Worm (Caenorhabditis elegans) whole organism, young adult: ENCODE measurements around the gene Y53F4B.7.

Experiments used
- B0336.3 ChIP-seq: fragments of 200-800 bp; sonication (Bioruptor generic); IDR thresholded peaks from 2 replicates; pipeline ENCODE4 v1.3.6; 2022; ENCODE audit warnings: missing genetic modification characterization, missing compliant biosample characterization
- C17E4.6 ChIP-seq: fragments of 200-800 bp; sonication (Bioruptor generic); IDR thresholded peaks from 2 replicates; pipeline ENCODE4 v1.3.6; 2022; ENCODE audit warnings: missing genetic modification reagents, missing genetic modification characterization, missing compliant biosample characterization
- D2030.7 ChIP-seq: fragments of 200-800 bp; sonication (Bioruptor generic); IDR thresholded peaks from 2 replicates; pipeline ENCODE4 v1.3.6; 2022; ENCODE audit warnings: missing genetic modification reagents, missing genetic modification characterization, missing compliant biosample characterization
- F22D6.2 ChIP-seq: sonication (generic microtip); optimal IDR thresholded peaks from 2 replicates; lab custom pipeline; 2016; ENCODE audit warnings: mild to moderate bottlenecking, missing genetic modification characterization, missing compliant biosample characterization
- F49E8.2 ChIP-seq: sonication (generic microtip); optimal IDR thresholded peaks from 3 replicates; lab custom pipeline; 2017; ENCODE audit warnings: missing genetic modification characterization, mild to moderate bottlenecking, missing compliant biosample characterization, antibody characterized with exemption, moderate library complexity; ENCODE audit not compliant: insufficient read depth
- T07F8.4 ChIP-seq: sonication (generic microtip); optimal IDR thresholded peaks from 2 replicates; lab custom pipeline; 2016; ENCODE audit warnings: mild to moderate bottlenecking, missing genetic modification characterization, moderate library complexity, missing compliant biosample characterization
- T26A5.8 ChIP-seq: sonication (generic microtip); optimal IDR thresholded peaks from 2 replicates; lab custom pipeline; 2016; ENCODE audit warnings: missing genetic modification characterization, missing compliant biosample characterization
- Y56A3A.18 ChIP-seq: fragments of 200-800 bp; sonication (Bioruptor generic); IDR thresholded peaks from 2 replicates; pipeline ENCODE4 v1.3.6; 2022; ENCODE audit warnings: missing genetic modification reagents, missing genetic modification characterization, missing compliant biosample characterization
- Y79H2A.3 ChIP-seq: fragments of 200-800 bp; sonication (Bioruptor generic); conservative IDR thresholded peaks from 2 replicates; pipeline ENCODE4 v1.3.6; 2022; ENCODE audit warnings: missing genetic modification reagents, missing genetic modification characterization, missing compliant biosample characterization
- Y95B8A.8 ChIP-seq: fragments of 200-800 bp; sonication (Bioruptor generic); IDR thresholded peaks from 2 replicates; pipeline ENCODE4 v1.3.6; 2022; ENCODE audit warnings: missing genetic modification reagents, missing genetic modification characterization, missing compliant biosample characterization
- ama-1 ChIP-seq, 3 experiments: fragments of 150-350 bp in 1 of 3; sonication (generic microtip) in 2 of 3; optimal IDR thresholded peaks; 2 replicates each; lab custom pipeline; 2014 to 2018; ENCODE audit warnings: missing biosample characterization in 2 of 3, missing genetic modification characterization in 2 of 3, missing genetic modification reagents in 2 of 3
- athp-1 ChIP-seq: sonication (generic microtip); optimal IDR thresholded peaks from 2 replicates; lab custom pipeline; 2017; ENCODE audit warnings: mild to moderate bottlenecking, missing genetic modification characterization, missing compliant biosample characterization
- attf-3 ChIP-seq: fragments of 200-800 bp; sonication (Bioruptor generic); conservative IDR thresholded peaks from 2 replicates; pipeline ENCODE4 v1.3.6; 2022; ENCODE audit warnings: missing genetic modification reagents, missing genetic modification characterization, missing compliant biosample characterization
- attf-5 ChIP-seq: fragments of 200-800 bp; sonication (Bioruptor generic); optimal IDR thresholded peaks from 2 replicates; lab custom pipeline; 2018; ENCODE audit warnings: mild to moderate bottlenecking, missing genetic modification characterization, missing compliant biosample characterization
- bed-1 ChIP-seq: fragments of 200-800 bp; sonication (Bioruptor generic); IDR thresholded peaks from 2 replicates; pipeline ENCODE4 v1.3.6; 2022; ENCODE audit warnings: missing genetic modification reagents, missing genetic modification characterization, missing compliant biosample characterization
- bed-2 ChIP-seq: fragments of 200-800 bp; sonication (Bioruptor generic); IDR thresholded peaks from 2 replicates; pipeline ENCODE4 v1.3.6; 2022; ENCODE audit warnings: missing genetic modification reagents, missing genetic modification characterization, missing compliant biosample characterization
- cebp-1 ChIP-seq, 2 experiments: fragments of 200-800 bp in 1 of 2; sonication (Bioruptor generic) in 1 of 2; sonication (generic microtip) in 1 of 2; IDR thresholded peaks in 1 of 2; optimal IDR thresholded peaks in 1 of 2; 2 replicates each; pipeline versions ENCODE4 v1.3.6 to Lab custom; 2017 to 2022; ENCODE audit warnings: missing compliant biosample characterization in 2 of 2, missing genetic modification characterization in 2 of 2, mild to moderate bottlenecking in 1 of 2, missing genetic modification reagents in 1 of 2, moderate library complexity in 1 of 2
- ceh-27 ChIP-seq: fragments of 200-800 bp; sonication (Bioruptor generic); optimal IDR thresholded peaks from 2 replicates; lab custom pipeline; 2018; ENCODE audit warnings: mild to moderate bottlenecking, missing genetic modification characterization, moderate library complexity, missing compliant biosample characterization
- ceh-91 ChIP-seq: fragments of 200-800 bp; sonication (Bioruptor generic); IDR thresholded peaks from 2 replicates; pipeline ENCODE4 v1.3.6; 2022; ENCODE audit warnings: missing genetic modification reagents, missing genetic modification characterization, missing compliant biosample characterization
- efl-1 ChIP-seq: fragments of 150-350 bp; optimal IDR thresholded peaks from 2 replicates; lab custom pipeline; 2014; ENCODE audit warnings: missing biosample characterization, missing genetic modification reagents, missing genetic modification characterization
- egl-44 ChIP-seq: fragments of 200-800 bp; sonication (Bioruptor generic); IDR thresholded peaks from 2 replicates; pipeline ENCODE4 v1.3.6; 2022; ENCODE audit warnings: missing genetic modification reagents, missing genetic modification characterization, missing compliant biosample characterization
- hlh-12 ChIP-seq: sonication (generic microtip); optimal IDR thresholded peaks from 2 replicates; lab custom pipeline; 2016; ENCODE audit warnings: missing genetic modification characterization, missing compliant biosample characterization
- hlh-26 ChIP-seq: fragments of 200-800 bp; sonication (Bioruptor generic); conservative IDR thresholded peaks from 2 replicates; pipeline ENCODE4 v1.3.6; 2022; ENCODE audit warnings: missing genetic modification reagents, missing genetic modification characterization, missing compliant biosample characterization
- hmg-20 ChIP-seq: fragments of 200-800 bp; sonication (Bioruptor generic); IDR thresholded peaks from 2 replicates; pipeline ENCODE4 v1.3.6; 2022; ENCODE audit warnings: missing genetic modification reagents, missing genetic modification characterization, missing compliant biosample characterization
- hsf-1 ChIP-seq: fragments of 200-800 bp; sonication (Bioruptor generic); IDR thresholded peaks from 2 replicates; pipeline ENCODE4 v1.3.6; 2022; ENCODE audit warnings: missing genetic modification reagents, missing genetic modification characterization, missing compliant biosample characterization
- lag-1 ChIP-seq: fragments of 200-800 bp; sonication (Bioruptor generic); IDR thresholded peaks from 2 replicates; pipeline ENCODE4 v1.3.6; 2022; ENCODE audit warnings: missing genetic modification reagents, missing genetic modification characterization, missing compliant biosample characterization
- let-526 ChIP-seq: fragments of 200-800 bp; sonication (Bioruptor generic); IDR thresholded peaks from 2 replicates; pipeline ENCODE4 v1.3.6; 2022; ENCODE audit warnings: missing genetic modification reagents, missing genetic modification characterization, missing compliant biosample characterization
- let-607 ChIP-seq, 2 experiments: fragments of 200-800 bp in 1 of 2; sonication (Bioruptor generic) in 1 of 2; sonication (generic microtip) in 1 of 2; optimal IDR thresholded peaks; 2 replicates each; lab custom pipeline; 2016 to 2018; ENCODE audit warnings: mild to moderate bottlenecking in 2 of 2, missing compliant biosample characterization in 2 of 2, missing genetic modification characterization in 2 of 2, moderate library complexity in 2 of 2, missing genotype in 1 of 2
- lin-35 ChIP-seq, 3 experiments: fragments of 150-350 bp in 2 of 3; sonication (generic microtip) in 1 of 3; optimal IDR thresholded peaks; 2 replicates each; lab custom pipeline; 2014 to 2018; ENCODE audit warnings: missing biosample characterization in 3 of 3, missing genetic modification characterization in 3 of 3, missing genetic modification reagents in 3 of 3
- lin-40 ChIP-seq: sonication (generic microtip); optimal IDR thresholded peaks from 2 replicates; lab custom pipeline; 2016; ENCODE audit warnings: missing genetic modification characterization, mild to moderate bottlenecking, missing compliant biosample characterization, missing genotype, missing genetic modification reagents
- lsl-1 ChIP-seq: fragments of 200-800 bp; sonication (Bioruptor generic); optimal IDR thresholded peaks from 2 replicates; lab custom pipeline; 2018; ENCODE audit warnings: mild to moderate bottlenecking, missing genetic modification characterization, moderate library complexity, missing compliant biosample characterization
- madf-8 ChIP-seq: fragments of 200-800 bp; sonication (Bioruptor generic); conservative IDR thresholded peaks from 2 replicates; pipeline ENCODE4 v1.3.6; 2022; ENCODE audit warnings: missing genetic modification reagents, missing genetic modification characterization, missing compliant biosample characterization
- mcd-1 ChIP-seq: fragments of 200-800 bp; sonication (Bioruptor generic); IDR thresholded peaks from 2 replicates; pipeline ENCODE4 v1.3.6; 2022; ENCODE audit warnings: missing genetic modification reagents, missing genetic modification characterization, missing compliant biosample characterization
- mxl-1 ChIP-seq: sonication (generic microtip); optimal IDR thresholded peaks from 2 replicates; lab custom pipeline; 2016; ENCODE audit warnings: missing genetic modification characterization, missing compliant biosample characterization
- nfya-2 ChIP-seq: fragments of 200-800 bp; sonication (Bioruptor generic); IDR thresholded peaks from 2 replicates; pipeline ENCODE4 v1.3.6; 2022; ENCODE audit warnings: missing genetic modification reagents, missing genetic modification characterization, missing compliant biosample characterization
- nhr-80 ChIP-seq: sonication (generic microtip); optimal IDR thresholded peaks from 2 replicates; lab custom pipeline; 2016; ENCODE audit warnings: missing genetic modification characterization, missing compliant biosample characterization
- pha-4 ChIP-seq: fragments of 150-350 bp; sonication (generic microtip); optimal IDR thresholded peaks from 2 replicates; lab custom pipeline; 2014; ENCODE audit warnings: missing biosample characterization, missing genetic modification reagents, missing genetic modification characterization
- repo-1 ChIP-seq: sonication (generic microtip); optimal IDR thresholded peaks from 2 replicates; lab custom pipeline; 2017; ENCODE audit warnings: mild to moderate bottlenecking, missing genetic modification characterization, missing compliant biosample characterization
- snpc-1.3 ChIP-seq: sonication (generic microtip); optimal IDR thresholded peaks from 2 replicates; lab custom pipeline; 2017; ENCODE audit warnings: missing genetic modification characterization, mild to moderate bottlenecking, missing compliant biosample characterization, antibody characterized with exemption, moderate library complexity, missing genotype, missing genetic modification reagents; ENCODE audit not compliant: insufficient read depth
- snpc-4 ChIP-seq, 5 experiments: fragments of 150-350 bp in 1 of 5; sonication (generic microtip) in 4 of 5; optimal IDR thresholded peaks; 2 replicates each; lab custom pipeline; 2014 to 2018; ENCODE audit warnings: missing genetic modification characterization in 5 of 5, missing biosample characterization in 3 of 5, antibody characterized with exemption in 2 of 5, mild to moderate bottlenecking in 2 of 5, missing compliant biosample characterization in 2 of 5, missing genotype in 2 of 5, moderate library complexity in 2 of 5, missing genetic modification reagents in 1 of 5
- tbx-9 ChIP-seq: sonication (generic microtip); optimal IDR thresholded peaks from 2 replicates; lab custom pipeline; 2016; ENCODE audit warnings: borderline replicate concordance, missing genetic modification characterization, inconsistent platforms, missing compliant biosample characterization
- unc-62 ChIP-seq: fragments of 150-350 bp; optimal IDR thresholded peaks from 2 replicates; lab custom pipeline; 2014; ENCODE audit warnings: missing biosample characterization, missing genetic modification reagents, missing genetic modification characterization
- zfh-2 ChIP-seq: fragments of 200-800 bp; sonication (Bioruptor generic); conservative IDR thresholded peaks from 2 replicates; pipeline ENCODE4 v1.3.6; 2022; ENCODE audit warnings: missing genetic modification reagents, missing genetic modification characterization, missing compliant biosample characterization
- ztf-18 ChIP-seq: sonication (generic microtip); optimal IDR thresholded peaks from 2 replicates; lab custom pipeline; 2016; ENCODE audit warnings: missing genotype, mild to moderate bottlenecking, missing genetic modification characterization, missing compliant biosample characterization
- ztf-22 ChIP-seq: fragments of 200-800 bp; sonication (Bioruptor generic); optimal IDR thresholded peaks from 2 replicates; lab custom pipeline; 2018; ENCODE audit warnings: mild to moderate bottlenecking, missing genetic modification characterization, moderate library complexity, missing compliant biosample characterization

The Y53F4B.7 gene

ce11 chrII:15025599-15026164 is 33.0 kb downstream of the Y53F4B.7 start, which contains the start of gene cmtr-1 (continued):
- peak; percentile 74 for TF ChIP-seq madf-8 (GFP tag; lab: Robert Waterston, UW)
- no peak for TF ChIP-seq hlh-12 (tag; lab: Kevin White, UChicago)
- peak; percentile 37 for TF ChIP-seq ztf-22 (GFP tag; lab: Kevin White, UChicago)
- TF ChIP-seq Y56A3A.18 (GFP tag; lab: Robert Waterston, UW), result no peak; the same call in 1 of the 2 replicates
- no peak for TF ChIP-seq pha-4
- TF ChIP-seq hsf-1, result peak; percentile 87
- peak; percentile 94 for TF ChIP-seq ceh-27 (GFP tag; lab: Kevin White, UChicago)
- TF ChIP-seq mcd-1 (GFP tag; lab: Robert Waterston, UW), result peak; percentile 95
- TF ChIP-seq B0336.3 (GFP tag; lab: Robert Waterston, UW), result peak; percentile 97
- TF ChIP-seq attf-5, result peak; percentile 90
- peak; percentile 95 for TF ChIP-seq F49E8.2
- TF ChIP-seq tbx-9 (tag; lab: Kevin White, UChicago), result no peak
- peak; percentile 77 for TF ChIP-seq ama-1 (optimal IDR thresholded peaks at IDR 0.05; lab: Kevin White, UChicago)
- peak in 1 of 2 experiments; percentile 76 for TF ChIP-seq ama-1 (GFP tag; optimal IDR thresholded peaks at IDR 0.05; lab: Kevin White, UChicago)
- TF ChIP-seq hlh-26 (GFP tag; lab: Robert Waterston, UW), result no peak
- peak; percentile 44 for TF ChIP-seq T26A5.8 (tag; lab: Kevin White, UChicago)
- TF ChIP-seq mxl-1 (tag; lab: Kevin White, UChicago), result no peak
- TF ChIP-seq let-607 (tag; optimal IDR thresholded peaks at IDR 0.05; lab: Kevin White, UChicago), result peak; percentile 42 to 80
- no peak for TF ChIP-seq nfya-2
- peak; percentile 100 for TF ChIP-seq attf-3 (GFP tag; lab: Robert Waterston, UW)
- peak; percentile 97 for TF ChIP-seq repo-1 (tag; lab: Kevin White, UChicago)
- peak; percentile 64 for TF ChIP-seq T07F8.4 (tag; lab: Kevin White, UChicago)
- 0 out of 2 replicates have a peak, but pooled peaks have one; percentile 54 for TF ChIP-seq lag-1
- peak; percentile 74 for TF ChIP-seq F22D6.2 (tag; lab: Kevin White, UChicago)
- TF ChIP-seq bed-2 (GFP tag; lab: Robert Waterston, UW), result no peak
- TF ChIP-seq nhr-80 (tag; lab: Kevin White, UChicago), result peak; percentile 59
- TF ChIP-seq lsl-1 (GFP tag; lab: Kevin White, UChicago), result peak; percentile 85
- TF ChIP-seq egl-44 (GFP tag; lab: Robert Waterston, UW), result peak; percentile 85
- no peak for TF ChIP-seq unc-62 (GFP tag; lab: Kevin White, UChicago)
- peak; percentile 76 for TF ChIP-seq Y95B8A.8
- peak; percentile 92 for TF ChIP-seq zfh-2 (GFP tag; lab: Robert Waterston, UW)
- peak; percentile 65; the same call in 1 of the 2 replicates for TF ChIP-seq Y79H2A.3 (GFP tag; lab: Robert Waterston, UW)
- peak; percentile 92 for TF ChIP-seq hmg-20 (GFP tag; lab: Robert Waterston, UW)
- TF ChIP-seq snpc-4 (GFP tag; optimal IDR thresholded peaks at IDR 0.05; lab: Kevin White, UChicago), result peak; percentile 100
- peak; percentile 100 for TF ChIP-seq snpc-4 (tag; optimal IDR thresholded peaks at IDR 0.05; lab: Kevin White, UChicago)
- peak; percentile 89 for TF ChIP-seq C17E4.6 (GFP tag; lab: Robert Waterston, UW)
- peak; percentile 80 for TF ChIP-seq efl-1 (GFP tag; lab: Kevin White, UChicago)
- TF ChIP-seq athp-1 (tag; lab: Kevin White, UChicago), result peak; percentile 94
- no peak for TF ChIP-seq cebp-1 (GFP tag; IDR thresholded peaks at IDR 0.05; lab: Robert Waterston, UW)
- TF ChIP-seq cebp-1 (tag; optimal IDR thresholded peaks at IDR 0.05; lab: Kevin White, UChicago), result peak; percentile 89
- TF ChIP-seq ceh-91 (GFP tag; lab: Robert Waterston, UW), result peak; percentile 85
- no peak for TF ChIP-seq bed-1
- TF ChIP-seq snpc-1.3, result peak; percentile 98
- TF ChIP-seq ztf-18, result peak; percentile 60
- TF ChIP-seq lin-40, result peak; percentile 98
- peak in 2 of 3 experiments; percentile 63 to 95 for TF ChIP-seq lin-35 (GFP tag; optimal IDR thresholded peaks at IDR 0.05; lab: Kevin White, UChicago)
- peak; percentile 100 for TF ChIP-seq D2030.7 (GFP tag; lab: Robert Waterston, UW)
- TF ChIP-seq let-526, result 0 out of 2 replicates have a peak, but pooled peaks have one; percentile 76
